Worm (Caenorhabditis elegans): ENCODE measurements around the gene ZK637.4.

- TF ChIP-seq elt-3 (tag; optimal IDR thresholded peaks at IDR 0.05) (no peak), pha-4 (tag; optimal IDR thresholded peaks at IDR 0.05) (no peak), sem-2 (GFP tag; optimal IDR thresholded peaks at IDR 0.05) (no peak), ces-1 (GFP tag; optimal IDR thresholded peaks at IDR 0.05) (peak; percentile 51), M03D4.4 (tag; optimal IDR thresholded peaks at IDR 0.05) (no peak), cnd-1 (tag; optimal IDR thresholded peaks at IDR 0.05) (no peak), elt-1 (tag; optimal IDR thresholded peaks at IDR 0.05; ENCODE audit: borderline replicate concordance, insufficient read depth) (no peak), nhr-28 (tag; optimal IDR thresholded peaks at IDR 0.05) (no peak), nhr-76 (tag; optimal IDR thresholded peaks at IDR 0.05) (no peak), ztf-11 (tag; optimal IDR thresholded peaks at IDR 0.05) (no peak)
These were observed 11.5 kb downstream of the ZK637.4 start, which contains the start of gene unc-32 for ce11 chrIII:8904914-8905665.

All from whole organism, mixed stage, embryonic.